Fruit fly (Drosophila melanogaster) whole organism: ENCODE measurements around the gene CG6294.

Experiments used
- CG8478 ChIP-seq: fragments of >200 bp; optimal IDR thresholded peaks from 2 replicates; lab custom pipeline; 2018; ENCODE audit warnings: inconsistent platforms
- Dll ChIP-seq: fragments of >200 bp; optimal IDR thresholded peaks from 2 replicates; lab custom pipeline; 2017
- EcR ChIP-seq, 2 experiments: fragments of >200 bp; optimal IDR thresholded peaks; 2 replicates each; lab custom pipeline; 2017; ENCODE audit warnings: missing biosample characterization in 2 of 2, missing genetic modification characterization in 2 of 2, missing genetic modification reagents in 2 of 2
- pan ChIP-seq: fragments of >200 bp; optimal IDR thresholded peaks from 2 replicates; lab custom pipeline; 2017
- psq ChIP-seq: fragments of >200 bp; optimal IDR thresholded peaks from 2 replicates; lab custom pipeline; 2017
- usp ChIP-seq: fragments of >200 bp; optimal IDR thresholded peaks from 2 replicates; lab custom pipeline; 2017; ENCODE audit warnings: missing biosample characterization, missing genetic modification characterization, mixed read lengths

The CG6294 gene

dm6 chrX:15471904-15472303 lies 9.4 kb downstream of the CG6294 start, which contains the start of the genes Grip128 and Alg14:
Grip128 (minus strand) TSS chrX:15472119.
Alg14 (plus strand) TSS chrX:15472164.
- TF ChIP-seq CG8478 (lab: Kevin White, UChicago) (no peak), pan (lab: Kevin White, UChicago) (no peak), EcR (GFP tag; optimal IDR thresholded peaks at IDR 0.05; lab: Kevin White, UChicago) (no peak), psq (no peak)

- TF ChIP-seq EcR (GFP tag; optimal IDR thresholded peaks at IDR 0.05; lab: Kevin White, UChicago) = no peak
- TF ChIP-seq CG8478 (lab: Kevin White, UChicago) = no peak
- no peak for TF ChIP-seq pan (lab: Kevin White, UChicago)
- TF ChIP-seq psq = no peak
- TF ChIP-seq Dll = no peak
- no peak for TF ChIP-seq usp
Measured at dm6 chrX:15475367-15475789, 12.9 kb downstream of the CG6294 start, which contains the start of gene mh. mh (minus strand) TSS chrX:15475400.

DNA sequence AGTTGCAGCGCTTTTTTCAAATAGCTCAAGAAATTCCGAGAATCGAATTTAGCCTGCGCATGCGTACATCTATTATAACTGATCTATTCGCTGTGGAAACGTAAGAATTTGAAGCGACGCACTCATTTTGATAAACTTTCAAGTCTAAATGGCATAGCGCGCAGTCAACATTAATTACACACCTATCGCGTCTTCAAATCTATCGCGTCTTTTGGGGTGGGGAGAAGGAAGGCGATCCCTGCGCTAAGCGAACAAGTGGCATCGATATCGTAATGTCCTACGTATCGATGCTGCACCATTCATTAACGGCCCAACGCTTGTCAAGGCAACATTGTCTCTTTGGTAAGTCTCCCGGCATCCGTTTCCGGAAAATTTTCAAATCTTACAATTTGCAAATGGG lies 13.3 kb downstream of the CG6294 start, which contains the start of gene CG6324:
CG6324 (plus strand) TSS at position 301 of the 400 bp plus-strand sequence.
- TF ChIP-seq Dll (no peak), usp (no peak), EcR (GFP tag; optimal IDR thresholded peaks at IDR 0.05; lab: Kevin White, UChicago) (no peak), psq (no peak), pan (lab: Kevin White, UChicago) (no peak), CG8478 (lab: Kevin White, UChicago) (no peak)

dm6 chrX:15482236-15482660 lies 19.7 kb downstream of the CG6294 start, which contains the start of gene CG6340:
CG6340 (plus strand) TSS chrX:15482374.
- no peak for TF ChIP-seq EcR (GFP tag; optimal IDR thresholded peaks at IDR 0.05; lab: Kevin White, UChicago)
- TF ChIP-seq pan (lab: Kevin White, UChicago) = no peak
- no peak for TF ChIP-seq usp
- no peak for TF ChIP-seq Dll
- no peak for TF ChIP-seq CG8478 (lab: Kevin White, UChicago)
- TF ChIP-seq psq = no peak

- TF ChIP-seq Dll (peak; percentile 18), CG8478 (lab: Kevin White, UChicago) (no peak)
Measured at dm6 chrX:15483010-15483802, 20.7 kb downstream of the CG6294 start.

- TF ChIP-seq pan (lab: Kevin White, UChicago) (no peak), Dll (no peak), EcR (GFP tag; optimal IDR thresholded peaks at IDR 0.05; lab: Kevin White, UChicago) (no peak)
Measured at dm6 chrX:15484451-15485032, 22.0 kb downstream of the CG6294 start.

dm6 chrX:15486682-15487081 lies 24.2 kb downstream of the CG6294 start, which contains the start of gene Gmap:
Gmap (plus strand) TSS chrX:15486922.
- no peak for TF ChIP-seq EcR (GFP tag; optimal IDR thresholded peaks at IDR 0.05; lab: Kevin White, UChicago)
- no peak for TF ChIP-seq CG8478 (lab: Kevin White, UChicago)
- TF ChIP-seq psq = no peak
- TF ChIP-seq Dll = no peak
- TF ChIP-seq pan (lab: Kevin White, UChicago) = no peak
- no peak for TF ChIP-seq usp

DNA sequence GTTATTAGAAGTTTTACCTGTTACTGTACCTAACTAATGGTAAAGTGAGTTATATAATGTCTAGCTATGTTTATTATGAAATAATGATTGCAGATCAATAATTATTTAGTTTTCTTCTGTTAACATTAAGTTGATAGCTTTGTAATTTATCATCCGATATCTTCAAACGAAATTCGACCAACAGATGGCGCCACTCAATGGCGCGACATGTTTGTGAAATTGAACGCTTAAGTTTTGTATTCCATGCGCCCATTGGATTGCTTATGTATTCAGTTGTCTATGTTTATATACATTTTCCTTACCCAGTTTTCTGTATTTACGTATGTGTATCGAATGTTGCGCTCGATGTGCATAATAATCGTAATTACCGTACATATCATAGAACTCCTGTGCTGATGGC lies 28.0 kb downstream of the CG6294 start:
- no peak for TF ChIP-seq CG8478 (lab: Kevin White, UChicago)
- TF ChIP-seq Dll = no peak
- TF ChIP-seq EcR (GFP tag; optimal IDR thresholded peaks at IDR 0.05; lab: Kevin White, UChicago) = no peak
- TF ChIP-seq psq = no peak
- no peak for TF ChIP-seq usp
- TF ChIP-seq pan (lab: Kevin White, UChicago) = no peak

DNA sequence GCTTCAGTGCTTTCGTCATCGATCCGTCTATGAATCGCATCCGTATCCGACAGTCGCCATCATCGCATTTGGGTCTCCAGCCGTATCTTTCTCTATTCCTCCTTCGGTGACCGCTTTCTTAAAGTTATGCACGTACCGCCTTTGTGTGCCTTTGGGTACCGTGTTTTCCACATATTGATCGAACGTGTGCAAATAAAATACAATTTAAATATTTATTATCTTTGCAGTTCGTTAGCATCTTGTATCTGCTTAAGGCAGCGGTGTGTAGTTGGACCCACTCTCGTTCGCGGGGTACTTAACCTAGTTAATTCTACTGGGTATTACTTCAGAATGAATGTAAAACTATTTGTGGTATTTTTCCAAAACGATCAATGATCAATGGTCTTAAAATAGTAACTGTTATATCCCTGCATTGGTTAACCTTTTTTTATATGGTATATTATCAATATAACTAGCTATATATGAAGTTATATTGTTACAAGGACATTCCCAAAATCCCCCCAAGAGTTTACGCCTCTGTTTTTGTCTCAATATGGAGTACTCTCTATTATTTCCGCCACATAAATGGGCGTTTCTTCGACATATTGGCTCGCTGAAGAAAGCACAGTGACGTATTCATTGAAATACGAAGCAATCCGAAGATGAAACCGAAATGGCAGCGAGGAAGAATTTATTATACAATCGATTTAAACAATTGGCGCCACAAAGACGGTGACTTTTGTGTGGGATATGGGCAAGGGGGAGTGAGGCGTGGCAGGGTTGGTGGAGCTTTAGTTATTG lies 33.3 kb downstream of the CG6294 start:
- TF ChIP-seq pan (lab: Kevin White, UChicago) (no peak), EcR (GFP tag; optimal IDR thresholded peaks at IDR 0.05; lab: Kevin White, UChicago) (no peak), psq (no peak), usp (no peak), Dll (no peak)

- no peak for TF ChIP-seq psq
- TF ChIP-seq pan (lab: Kevin White, UChicago) = no peak
- no peak for TF ChIP-seq Dll
- no peak for TF ChIP-seq CG8478 (lab: Kevin White, UChicago)
- no peak for TF ChIP-seq EcR (GFP tag; optimal IDR thresholded peaks at IDR 0.05; lab: Kevin White, UChicago)
- no peak for TF ChIP-seq usp
Measured at dm6 chrX:15496651-15497409, 34.3 kb downstream of the CG6294 start.

- TF ChIP-seq Dll (no peak), usp (no peak), psq (no peak), pan (lab: Kevin White, UChicago) (no peak), EcR (GFP tag; optimal IDR thresholded peaks at IDR 0.05; lab: Kevin White, UChicago) (no peak), CG8478 (lab: Kevin White, UChicago) (no peak)
Measured at dm6 chrX:15497440-15498271, 35.1 kb downstream of the CG6294 start.
